Worm (Caenorhabditis elegans) whole organism, young adult: ENCODE measurements around the gene cks-1.

Source experiments
- B0019.2 ChIP-seq: fragments of 200-800 bp; sonication (Bioruptor generic); conservative IDR thresholded peaks from 2 replicates; pipeline ENCODE4 v1.3.6; 2022; ENCODE audit warnings: missing genetic modification reagents, missing genetic modification characterization, missing compliant biosample characterization
- C17E4.6 ChIP-seq: fragments of 200-800 bp; sonication (Bioruptor generic); IDR thresholded peaks from 2 replicates; pipeline ENCODE4 v1.3.6; 2022; ENCODE audit warnings: missing genetic modification reagents, missing genetic modification characterization, missing compliant biosample characterization
- D2030.7 ChIP-seq: fragments of 200-800 bp; sonication (Bioruptor generic); IDR thresholded peaks from 2 replicates; pipeline ENCODE4 v1.3.6; 2022; ENCODE audit warnings: missing genetic modification reagents, missing genetic modification characterization, missing compliant biosample characterization
- F23B12.7 ChIP-seq: sonication (generic microtip); optimal IDR thresholded peaks from 2 replicates; lab custom pipeline; 2017; ENCODE audit warnings: missing genetic modification characterization, mild to moderate bottlenecking, missing compliant biosample characterization, antibody characterized with exemption, moderate library complexity; ENCODE audit not compliant: insufficient read depth
- F33H1.4 ChIP-seq: fragments of 200-800 bp; sonication (Bioruptor generic); IDR thresholded peaks from 2 replicates; pipeline ENCODE4 v1.3.6; 2022; ENCODE audit warnings: missing genetic modification reagents, missing genetic modification characterization, missing compliant biosample characterization
- F49E8.2 ChIP-seq: sonication (generic microtip); optimal IDR thresholded peaks from 3 replicates; lab custom pipeline; 2017; ENCODE audit warnings: missing genetic modification characterization, mild to moderate bottlenecking, missing compliant biosample characterization, antibody characterized with exemption, moderate library complexity; ENCODE audit not compliant: insufficient read depth
- K12H6.12 ChIP-seq: fragments of 200-800 bp; sonication (Bioruptor generic); optimal IDR thresholded peaks from 2 replicates; lab custom pipeline; 2018; ENCODE audit warnings: mild to moderate bottlenecking, missing genetic modification characterization, missing compliant biosample characterization
- T07F8.4 ChIP-seq: sonication (generic microtip); optimal IDR thresholded peaks from 2 replicates; lab custom pipeline; 2016; ENCODE audit warnings: mild to moderate bottlenecking, missing genetic modification characterization, moderate library complexity, missing compliant biosample characterization
- Y56A3A.18 ChIP-seq: fragments of 200-800 bp; sonication (Bioruptor generic); IDR thresholded peaks from 2 replicates; pipeline ENCODE4 v1.3.6; 2022; ENCODE audit warnings: missing genetic modification reagents, missing genetic modification characterization, missing compliant biosample characterization
- Y79H2A.3 ChIP-seq: fragments of 200-800 bp; sonication (Bioruptor generic); conservative IDR thresholded peaks from 2 replicates; pipeline ENCODE4 v1.3.6; 2022; ENCODE audit warnings: missing genetic modification reagents, missing genetic modification characterization, missing compliant biosample characterization
- Y95B8A.8 ChIP-seq: fragments of 200-800 bp; sonication (Bioruptor generic); IDR thresholded peaks from 2 replicates; pipeline ENCODE4 v1.3.6; 2022; ENCODE audit warnings: missing genetic modification reagents, missing genetic modification characterization, missing compliant biosample characterization
- ZK185.1 ChIP-seq: sonication (generic microtip); optimal IDR thresholded peaks from 2 replicates; lab custom pipeline; 2016; ENCODE audit warnings: mild to moderate bottlenecking, missing genetic modification characterization, missing compliant biosample characterization; ENCODE audit not compliant: poor library complexity, severe bottlenecking
- atf-7 ChIP-seq: sonication (generic microtip); optimal IDR thresholded peaks from 2 replicates; lab custom pipeline; 2017; ENCODE audit warnings: mild to moderate bottlenecking, missing genetic modification characterization, missing compliant biosample characterization
- attf-3 ChIP-seq: fragments of 200-800 bp; sonication (Bioruptor generic); conservative IDR thresholded peaks from 2 replicates; pipeline ENCODE4 v1.3.6; 2022; ENCODE audit warnings: missing genetic modification reagents, missing genetic modification characterization, missing compliant biosample characterization
- attf-6 ChIP-seq: fragments of 200-800 bp; sonication (Bioruptor generic); IDR thresholded peaks from 2 replicates; pipeline ENCODE4 v1.3.6; 2022; ENCODE audit warnings: missing genetic modification reagents, missing genetic modification characterization, missing compliant biosample characterization
- ceh-100 ChIP-seq: fragments of 200-800 bp; sonication (Bioruptor generic); IDR thresholded peaks from 2 replicates; pipeline ENCODE4 v1.3.6; 2022; ENCODE audit warnings: missing genetic modification reagents, missing genetic modification characterization, missing compliant biosample characterization
- ceh-27 ChIP-seq: fragments of 200-800 bp; sonication (Bioruptor generic); optimal IDR thresholded peaks from 2 replicates; lab custom pipeline; 2018; ENCODE audit warnings: mild to moderate bottlenecking, missing genetic modification characterization, moderate library complexity, missing compliant biosample characterization
- ceh-58 ChIP-seq: fragments of 200-800 bp; sonication (Bioruptor generic); IDR thresholded peaks from 2 replicates; pipeline ENCODE4 v1.3.6; 2022; ENCODE audit warnings: missing genetic modification characterization, missing compliant biosample characterization
- ceh-91 ChIP-seq: fragments of 200-800 bp; sonication (Bioruptor generic); IDR thresholded peaks from 2 replicates; pipeline ENCODE4 v1.3.6; 2022; ENCODE audit warnings: missing genetic modification reagents, missing genetic modification characterization, missing compliant biosample characterization
- dpl-1 ChIP-seq: fragments of 150-350 bp; optimal IDR thresholded peaks from 2 replicates; lab custom pipeline; 2014; ENCODE audit warnings: missing biosample characterization, missing genetic modification reagents, missing genetic modification characterization
- efl-1 ChIP-seq: fragments of 150-350 bp; optimal IDR thresholded peaks from 2 replicates; lab custom pipeline; 2014; ENCODE audit warnings: missing biosample characterization, missing genetic modification reagents, missing genetic modification characterization
- ekl-4 ChIP-seq: fragments of 200-800 bp; sonication (Bioruptor generic); IDR thresholded peaks from 2 replicates; pipeline ENCODE4 v1.3.6; 2022; ENCODE audit warnings: missing genetic modification reagents, missing genetic modification characterization, missing compliant biosample characterization
- gei-17 ChIP-seq: fragments of 200-800 bp; sonication (Bioruptor generic); optimal IDR thresholded peaks from 2 replicates; lab custom pipeline; 2018; ENCODE audit warnings: mild to moderate bottlenecking, missing genetic modification characterization, missing compliant biosample characterization
- hmg-1.2 ChIP-seq: fragments of 200-800 bp; sonication (Bioruptor generic); IDR thresholded peaks from 2 replicates; pipeline ENCODE4 v1.3.6; 2022; ENCODE audit warnings: missing genetic modification reagents, missing genetic modification characterization, missing compliant biosample characterization
- hsf-1 ChIP-seq: fragments of 200-800 bp; sonication (Bioruptor generic); IDR thresholded peaks from 2 replicates; pipeline ENCODE4 v1.3.6; 2022; ENCODE audit warnings: missing genetic modification reagents, missing genetic modification characterization, missing compliant biosample characterization
- lin-26 ChIP-seq: fragments of 200-800 bp; sonication (Bioruptor generic); IDR thresholded peaks from 2 replicates; pipeline ENCODE4 v1.3.6; 2022; ENCODE audit warnings: missing genetic modification reagents, missing genetic modification characterization, missing compliant biosample characterization
- lin-35 ChIP-seq, 3 experiments: fragments of 150-350 bp in 2 of 3; sonication (generic microtip) in 1 of 3; optimal IDR thresholded peaks; 2 replicates each; lab custom pipeline; 2014 to 2018; ENCODE audit warnings: missing biosample characterization in 3 of 3, missing genetic modification characterization in 3 of 3, missing genetic modification reagents in 3 of 3
- lin-40 ChIP-seq: sonication (generic microtip); optimal IDR thresholded peaks from 2 replicates; lab custom pipeline; 2016; ENCODE audit warnings: missing genetic modification characterization, mild to moderate bottlenecking, missing compliant biosample characterization, missing genotype, missing genetic modification reagents
- lin-54 ChIP-seq: fragments of 200-800 bp; sonication (Bioruptor generic); optimal IDR thresholded peaks from 2 replicates; lab custom pipeline; 2018; ENCODE audit warnings: mild to moderate bottlenecking, missing genetic modification characterization, missing compliant biosample characterization
- lsl-1 ChIP-seq: fragments of 200-800 bp; sonication (Bioruptor generic); optimal IDR thresholded peaks from 2 replicates; lab custom pipeline; 2018; ENCODE audit warnings: mild to moderate bottlenecking, missing genetic modification characterization, moderate library complexity, missing compliant biosample characterization
- madf-10 ChIP-seq: sonication (generic microtip); optimal IDR thresholded peaks from 2 replicates; lab custom pipeline; 2016; ENCODE audit warnings: mild to moderate bottlenecking, missing genetic modification characterization, missing compliant biosample characterization
- madf-3 ChIP-seq: fragments of 200-800 bp; sonication (Bioruptor generic); IDR thresholded peaks from 2 replicates; pipeline ENCODE4 v1.3.6; 2022; ENCODE audit warnings: missing genetic modification reagents, missing genetic modification characterization, missing compliant biosample characterization
- madf-8 ChIP-seq: fragments of 200-800 bp; sonication (Bioruptor generic); conservative IDR thresholded peaks from 2 replicates; pipeline ENCODE4 v1.3.6; 2022; ENCODE audit warnings: missing genetic modification reagents, missing genetic modification characterization, missing compliant biosample characterization
- nfyb-1 ChIP-seq: fragments of 200-800 bp; sonication (Bioruptor generic); IDR thresholded peaks from 2 replicates; pipeline ENCODE4 v1.3.6; 2022; ENCODE audit warnings: missing genetic modification reagents, missing genetic modification characterization, missing compliant biosample characterization
- pbrm-1 ChIP-seq: fragments of 200-800 bp; sonication (Bioruptor generic); IDR thresholded peaks from 2 replicates; pipeline ENCODE4 v1.3.6; 2022; ENCODE audit warnings: missing genetic modification reagents, missing genetic modification characterization, missing compliant biosample characterization
- rcor-1 ChIP-seq: fragments of 200-800 bp; sonication (Bioruptor generic); IDR thresholded peaks from 2 replicates; pipeline ENCODE4 v1.3.6; 2022; ENCODE audit warnings: missing genetic modification reagents, missing genetic modification characterization, missing compliant biosample characterization
- snpc-1.1 ChIP-seq: sonication (generic microtip); optimal IDR thresholded peaks from 2 replicates; lab custom pipeline; 2017; ENCODE audit warnings: missing genetic modification characterization, mild to moderate bottlenecking, missing compliant biosample characterization, antibody characterized with exemption, moderate library complexity, missing genotype, missing genetic modification reagents; ENCODE audit not compliant: insufficient read depth
- snpc-3.4 ChIP-seq: sonication (generic microtip); optimal IDR thresholded peaks from 2 replicates; lab custom pipeline; 2017; ENCODE audit warnings: missing genetic modification characterization, mild to moderate bottlenecking, missing compliant biosample characterization, antibody characterized with exemption, moderate library complexity, missing genotype, missing genetic modification reagents
- tbp1 ChIP-seq: fragments of 200-800 bp; sonication (Bioruptor generic); optimal IDR thresholded peaks from 2 replicates; lab custom pipeline; 2018; ENCODE audit warnings: mild to moderate bottlenecking, missing genetic modification characterization, missing compliant biosample characterization
- tlf-1 ChIP-seq: fragments of 200-800 bp; sonication (Bioruptor generic); optimal IDR thresholded peaks from 2 replicates; lab custom pipeline; 2018; ENCODE audit warnings: mild to moderate bottlenecking, missing genetic modification characterization, missing compliant biosample characterization
- unc-130 ChIP-seq: sonication (generic microtip); optimal IDR thresholded peaks from 2 replicates; lab custom pipeline; 2016; ENCODE audit warnings: missing genetic modification reagents, missing genetic modification characterization, missing compliant biosample characterization
- ztf-18 ChIP-seq: sonication (generic microtip); optimal IDR thresholded peaks from 2 replicates; lab custom pipeline; 2016; ENCODE audit warnings: missing genotype, mild to moderate bottlenecking, missing genetic modification characterization, missing compliant biosample characterization
- ztf-25 ChIP-seq: fragments of 200-800 bp; sonication (Bioruptor generic); IDR thresholded peaks from 2 replicates; pipeline ENCODE4 v1.3.6; 2022; ENCODE audit warnings: missing genetic modification reagents, missing genetic modification characterization, missing compliant biosample characterization

cks-1 gene

DNA sequence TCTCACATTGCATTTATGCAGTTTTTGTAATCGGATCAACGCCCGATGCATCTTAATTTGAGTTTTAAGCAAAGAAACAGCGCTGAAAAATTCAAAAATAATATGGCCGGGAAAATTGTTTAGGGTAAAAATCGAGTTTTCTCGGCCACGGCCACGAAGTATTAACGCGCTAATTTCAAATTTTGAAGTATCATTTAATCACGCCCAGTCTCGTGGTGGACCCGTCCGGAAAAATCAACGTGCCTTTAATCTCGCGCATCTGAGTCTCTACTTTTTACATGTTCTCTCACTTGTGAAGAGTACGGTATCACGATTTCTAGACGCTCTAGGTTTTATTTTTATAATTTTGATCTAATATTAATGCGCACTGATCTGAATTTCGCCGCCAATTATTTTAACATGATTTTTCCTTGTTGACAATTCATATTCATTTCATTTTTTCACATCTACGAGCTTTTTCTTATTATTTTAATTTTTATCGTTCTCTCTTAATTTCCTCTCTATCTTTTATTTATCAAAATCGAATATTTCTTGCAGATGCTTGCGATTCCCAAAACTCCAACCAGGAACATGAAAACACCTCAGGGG is 14.9 kb upstream of the cks-1 start, which contains the start of the genes acdh-13 and mesp-1 (continued):
- TF ChIP-seq snpc-1.1 (peak; percentile 40), ceh-91 (GFP tag; lab: Robert Waterston, UW) (peak; percentile 90), dpl-1 (GFP tag; lab: Kevin White, UChicago) (peak; percentile 80), ceh-100 (peak; percentile 43; the same call in 1 of the 2 replicates), ekl-4 (GFP tag; lab: Robert Waterston, UW) (peak; percentile 74), madf-8 (GFP tag; lab: Robert Waterston, UW) (peak; percentile 94), hsf-1 (GFP tag; lab: Robert Waterston, UW) (peak; percentile 86), unc-130 (GFP tag; lab: Kevin White, UChicago) (peak; percentile 94), F23B12.7 (tag; lab: Kevin White, UChicago) (no peak), lin-35 (GFP tag; optimal IDR thresholded peaks at IDR 0.05; lab: Kevin White, UChicago) (peak; percentile 9 to 63 (median 40)), rcor-1 (GFP tag; lab: Robert Waterston, UW) (peak; percentile 76), ZK185.1 (peak; percentile 65), B0019.2 (GFP tag; lab: Robert Waterston, UW) (peak; percentile 79), tlf-1 (GFP tag; lab: Kevin White, UChicago) (peak; percentile 86), F49E8.2 (tag; lab: Kevin White, UChicago) (peak; percentile 58), ceh-27 (GFP tag; lab: Kevin White, UChicago) (peak; percentile 21), T07F8.4 (no peak), ztf-18 (tag; lab: Kevin White, UChicago) (peak; percentile 29), hmg-1.2 (GFP tag; lab: Robert Waterston, UW) (peak; percentile 78), nfyb-1 (GFP tag; lab: Robert Waterston, UW) (peak; percentile 56; the same call in 1 of the 2 replicates), K12H6.12 (tag; lab: Kevin White, UChicago) (no peak), madf-10 (tag; lab: Kevin White, UChicago) (no peak), F33H1.4 (GFP tag; lab: Robert Waterston, UW) (peak; percentile 79), lsl-1 (GFP tag; lab: Kevin White, UChicago) (peak; percentile 90), attf-3 (GFP tag; lab: Robert Waterston, UW) (0 out of 2 replicates have a peak, but pooled peaks have one; percentile 38), lin-54 (GFP tag; lab: Kevin White, UChicago) (peak; percentile 95)

DNA sequence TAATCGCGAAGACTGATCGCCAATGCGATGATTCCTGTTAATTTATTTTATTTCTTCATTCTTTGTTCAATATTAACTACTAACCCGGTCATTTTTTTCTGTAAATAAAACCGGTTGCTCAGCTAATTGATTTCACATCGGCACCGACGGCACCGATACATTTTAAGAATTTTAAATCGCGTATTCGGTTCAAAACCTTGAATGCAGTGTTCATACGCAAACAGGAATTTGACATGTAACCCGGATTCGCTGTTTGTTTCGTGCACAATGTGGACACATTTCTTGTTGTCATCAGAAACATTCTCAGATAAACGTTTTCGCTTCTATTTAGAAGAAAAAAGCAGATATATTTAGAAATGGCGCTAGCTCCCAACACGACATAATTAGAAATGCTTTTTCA is 13.8 kb upstream of the cks-1 start:
- peak; percentile 41 for TF ChIP-seq F33H1.4 (GFP tag; lab: Robert Waterston, UW)
- peak; percentile 80; the same call in 1 of the 2 replicates for TF ChIP-seq Y95B8A.8 (GFP tag; lab: Robert Waterston, UW)
- peak; percentile 64; the same call in 1 of the 2 replicates for TF ChIP-seq pbrm-1 (GFP tag; lab: Robert Waterston, UW)
- peak; percentile 45; the same call in 1 of the 2 replicates for TF ChIP-seq ceh-91 (GFP tag; lab: Robert Waterston, UW)
- no peak for TF ChIP-seq lin-40 (tag; lab: Kevin White, UChicago)
- peak; percentile 55 for TF ChIP-seq F49E8.2 (tag; lab: Kevin White, UChicago)
- TF ChIP-seq atf-7 (tag; lab: Kevin White, UChicago) = no peak
- TF ChIP-seq Y79H2A.3 = peak; percentile 78; the same call in 1 of the 2 replicates
- TF ChIP-seq gei-17 (GFP tag; lab: Kevin White, UChicago) = no peak
- TF ChIP-seq ekl-4 (GFP tag; lab: Robert Waterston, UW) = peak; percentile 51; the same call in 1 of the 2 replicates
- peak; percentile 78 for TF ChIP-seq lin-26 (GFP tag; lab: Robert Waterston, UW)
- TF ChIP-seq ceh-100 = no peak
- peak; percentile 75 for TF ChIP-seq D2030.7 (GFP tag; lab: Robert Waterston, UW)
- TF ChIP-seq T07F8.4 = no peak
- TF ChIP-seq lin-54 (GFP tag; lab: Kevin White, UChicago) = peak; percentile 17
- TF ChIP-seq ztf-25 = peak; percentile 86
- peak; percentile 4 for TF ChIP-seq tbp1 (GFP tag; lab: Kevin White, UChicago)
- peak; percentile 32 for TF ChIP-seq snpc-3.4 (tag; lab: Kevin White, UChicago)
- no peak for TF ChIP-seq K12H6.12 (tag; lab: Kevin White, UChicago)
- 0 out of 2 replicates have a peak, but pooled peaks have one; percentile 27 for TF ChIP-seq ceh-58 (GFP tag; lab: Robert Waterston, UW)
- no peak for TF ChIP-seq Y56A3A.18 (GFP tag; lab: Robert Waterston, UW)
- peak; percentile 85 for TF ChIP-seq hsf-1 (GFP tag; lab: Robert Waterston, UW)
- 0 out of 2 replicates have a peak, but pooled peaks have one; percentile 58 for TF ChIP-seq madf-3 (GFP tag; lab: Robert Waterston, UW)
- 0 out of 2 replicates have a peak, but pooled peaks have one; percentile 24 for TF ChIP-seq B0019.2 (GFP tag; lab: Robert Waterston, UW)
- peak; percentile 64 for TF ChIP-seq attf-6 (GFP tag; lab: Robert Waterston, UW)
- 0 out of 2 replicates have a peak, but pooled peaks have one; percentile 62 for TF ChIP-seq C17E4.6 (GFP tag; lab: Robert Waterston, UW)
- no peak for TF ChIP-seq efl-1 (GFP tag; lab: Kevin White, UChicago)
